Worm (Caenorhabditis elegans) whole organism, midembryonic: ENCODE results near the gene dpy-8.

ENCODE experiments used
- flt-1 ChIP-seq: fragments of 200-800 bp; sonication (Bioruptor generic); IDR thresholded peaks from 2 replicates; pipeline ENCODE4 v1.3.6; 2022; ENCODE audit warnings: missing genetic modification characterization, missing compliant biosample characterization
- med-1 ChIP-seq: sonication (generic microtip); optimal IDR thresholded peaks from 2 replicates; lab custom pipeline; 2017; ENCODE audit warnings: missing genetic modification characterization, mild to moderate bottlenecking, missing compliant biosample characterization, antibody characterized with exemption, missing genetic modification reagents; ENCODE audit not compliant: insufficient read depth
- tab-1 ChIP-seq: fragments of 200-800 bp; sonication (Bioruptor generic); IDR thresholded peaks from 2 replicates; pipeline ENCODE4 v1.3.6; 2022; ENCODE audit warnings: missing genetic modification characterization, missing compliant biosample characterization

DNA sequence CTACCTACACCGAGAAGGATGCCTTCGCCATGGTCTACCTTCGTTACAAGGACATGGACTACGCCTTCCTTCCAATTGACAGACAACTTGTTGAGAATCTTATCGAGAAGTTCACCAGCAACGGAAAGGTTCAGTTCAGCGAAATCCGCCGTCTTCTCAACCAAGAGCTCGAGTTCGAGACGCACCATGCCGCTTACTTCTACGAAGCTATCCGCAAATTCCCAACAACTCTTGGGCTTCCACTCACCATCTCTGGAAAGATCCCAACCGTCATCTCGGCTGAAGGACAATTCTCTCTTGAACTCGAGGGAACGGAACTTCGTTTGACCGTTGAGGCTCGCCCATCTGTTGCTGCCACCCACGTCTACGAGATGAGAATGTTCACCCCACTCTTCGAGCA lies 46.9 kb downstream of the dpy-8 start:
- TF ChIP-seq flt-1 (no peak), tab-1 (GFP tag; lab: Robert Waterston, UW) (no peak), med-1 (GFP tag; lab: Kevin White, UChicago) (no peak)
